Fruit fly (Drosophila melanogaster): Measurements from ENCODE around the gene Vti1a.

DNA sequence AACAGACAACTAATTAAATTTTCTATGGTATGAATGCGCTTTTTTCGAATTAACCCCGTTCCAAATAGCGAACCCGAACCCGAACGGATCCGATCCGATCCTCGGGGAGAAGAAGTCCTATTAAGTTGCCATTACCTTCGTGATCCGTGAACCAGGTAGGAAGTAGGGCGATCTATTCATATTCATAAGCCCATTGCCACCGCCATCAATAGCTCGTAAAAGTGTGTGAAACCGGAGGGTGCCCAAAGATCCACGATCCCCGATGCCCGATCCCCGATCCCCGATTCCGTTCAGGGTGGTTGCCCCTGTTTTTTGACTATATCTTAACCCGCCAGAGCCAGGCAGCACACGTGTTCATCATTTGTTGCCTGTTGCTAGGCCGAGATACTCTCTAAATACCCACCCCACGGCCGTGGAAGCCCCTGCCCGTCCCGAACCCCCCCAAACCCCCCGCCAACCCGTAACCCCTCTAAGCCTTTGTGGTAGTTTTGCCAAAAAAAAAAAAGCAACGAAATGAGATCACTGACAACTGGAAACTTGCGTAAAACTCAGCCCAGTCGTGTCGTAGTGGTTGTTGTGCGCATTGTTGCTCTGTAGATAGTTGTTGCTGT, 47.2 kb downstream of the Vti1a start:
- TF ChIP-seq psq (optimal IDR thresholded peaks at IDR 0.05) (no peak), usp (GFP tag; optimal IDR thresholded peaks at IDR 0.05) (no peak), pan (optimal IDR thresholded peaks at IDR 0.05) (no peak), CG8478 (optimal IDR thresholded peaks at IDR 0.05) (no peak), EcR (GFP tag; optimal IDR thresholded peaks at IDR 0.05) (no peak), Dll (optimal IDR thresholded peaks at IDR 0.05) (no peak)
